1 fruit fly cellular context compared by ENCODE assay signal in the genomic region with DNA sequence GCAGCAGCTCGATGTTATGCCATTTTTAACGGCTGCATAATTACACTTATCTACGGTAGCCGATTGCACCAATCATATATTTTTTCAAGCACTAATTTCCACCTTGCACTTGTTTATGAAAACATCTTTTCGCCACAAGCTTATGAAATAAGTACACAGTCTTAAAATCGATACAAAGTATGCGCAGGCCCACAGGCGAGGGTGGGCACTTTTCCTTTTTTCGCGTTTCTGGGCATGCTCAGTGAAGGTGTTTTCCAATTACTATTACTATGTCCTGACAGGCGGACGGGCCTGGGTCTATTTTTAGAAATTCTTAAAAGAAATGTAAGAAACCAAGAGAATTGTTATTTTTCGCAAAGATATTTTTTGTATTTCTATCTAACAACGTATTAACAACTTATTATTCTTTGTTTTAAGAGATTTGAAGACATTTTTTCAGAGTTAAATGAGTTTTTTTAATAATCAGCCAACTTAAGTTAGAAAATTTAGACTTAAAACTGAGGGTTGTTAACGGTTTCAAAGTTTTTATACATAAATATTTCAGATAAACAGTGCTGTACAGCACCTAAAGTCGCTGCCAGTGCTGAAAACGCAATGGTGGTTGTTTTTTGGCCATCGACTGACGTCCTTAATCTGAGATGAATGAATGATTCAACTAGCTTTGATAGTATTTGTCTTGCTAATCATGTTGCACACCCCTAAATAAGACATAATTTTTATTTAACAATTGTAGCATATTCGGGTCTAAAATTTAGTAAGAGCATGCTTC.
A peak's percentile ranks its signal among the peaks of the same experiment; 100 is the strongest.
TF ChIP-seq lines count a peak whose summit lies in the region.

A gene (minus strand): TSS at position 343 of the 769 bp plus-strand sequence.

TF ChIP-seq in whole organism, embryonic, 481 proteins besides CTCF, POLR2A, EP300 and RAD21 (continued from another document):
- peak; percentile 79 for TF ChIP-seq Med (GFP tag; lab: Kevin White, UChicago)
- TF ChIP-seq stwl (tag; optimal IDR thresholded peaks at IDR 0.05; lab: Kevin White, UChicago) = peak; percentile 98
- TF ChIP-seq CG15514 (GFP tag; optimal IDR thresholded peaks at IDR 0.05; lab: Kevin White, UChicago) = peak; percentile 8
- TF ChIP-seq bbx (GFP tag; IDR thresholded peaks at IDR 0.05; lab: Robert Waterston, UW; ENCODE audit: partially characterized antibody) = peak; percentile 29
- TF ChIP-seq lilli (GFP tag; optimal IDR thresholded peaks at IDR 0.05; lab: Kevin White, UChicago) = peak; percentile 24
- TF ChIP-seq prd (optimal IDR thresholded peaks at IDR 0.05; lab: Kevin White, UChicago) = no peak
- no peak for TF ChIP-seq prd (GFP tag; IDR thresholded peaks at IDR 0.05; lab: Robert Waterston, UW)
- TF ChIP-seq Bteb2 (GFP tag; optimal IDR thresholded peaks at IDR 0.05; lab: Kevin White, UChicago) = peak; percentile 1
- no peak for TF ChIP-seq unpg (GFP tag; optimal IDR thresholded peaks at IDR 0.05; lab: Kevin White, UChicago)
- peak; percentile 3 for TF ChIP-seq CG13624 (GFP tag; optimal IDR thresholded peaks at IDR 0.05; lab: Kevin White, UChicago)
- TF ChIP-seq tin (GFP tag; optimal IDR thresholded peaks at IDR 0.05; lab: Kevin White, UChicago) = no peak
- no peak for TF ChIP-seq tx (GFP tag; optimal IDR thresholded peaks at IDR 0.05; lab: Kevin White, UChicago)
- TF ChIP-seq trem (tag; optimal IDR thresholded peaks at IDR 0.05; lab: Kevin White, UChicago) = peak; percentile 31
- TF ChIP-seq seq (GFP tag; IDR thresholded peaks at IDR 0.05; lab: Robert Waterston, UW) = peak; percentile 85
- no peak for TF ChIP-seq Dip2 (GFP tag; IDR thresholded peaks at IDR 0.05; lab: Robert Waterston, UW)
- TF ChIP-seq CG2116 (GFP tag; optimal IDR thresholded peaks at IDR 0.05; lab: Kevin White, UChicago) = peak; percentile 18
- peak; percentile 92 for TF ChIP-seq CG10267 (tag; optimal IDR thresholded peaks at IDR 0.05; lab: Kevin White, UChicago)
- no peak for TF ChIP-seq Deaf1 (tag; optimal IDR thresholded peaks at IDR 0.05; lab: Kevin White, UChicago)
- peak; percentile 26 for TF ChIP-seq CG15601 (tag; optimal IDR thresholded peaks at IDR 0.05; lab: Kevin White, UChicago)
- TF ChIP-seq CG7271 (tag; optimal IDR thresholded peaks at IDR 0.05; lab: Kevin White, UChicago) = no peak
- TF ChIP-seq CHES-1-like (GFP tag; optimal IDR thresholded peaks at IDR 0.05; lab: Kevin White, UChicago) = peak; percentile 21
- peak; percentile 8 for TF ChIP-seq MESR4 (GFP tag; optimal IDR thresholded peaks at IDR 0.05; lab: Kevin White, UChicago)
- peak; percentile 5 for TF ChIP-seq CG14710 (tag; optimal IDR thresholded peaks at IDR 0.05; lab: Kevin White, UChicago)
- peak; percentile 85 for TF ChIP-seq sens (GFP tag; lab: Kevin White, UChicago)
- no peak for TF ChIP-seq chm (GFP tag; IDR thresholded peaks at IDR 0.05; lab: Robert Waterston, UW)
- TF ChIP-seq CG12299 (tag; optimal IDR thresholded peaks at IDR 0.05; lab: Kevin White, UChicago) = no peak
- TF ChIP-seq CG15269 (tag; optimal IDR thresholded peaks at IDR 0.05; lab: Kevin White, UChicago) = no peak
- peak; percentile 22; the same call in 1 of the 2 replicates for TF ChIP-seq CG13287 (GFP tag; IDR thresholded peaks at IDR 0.05; lab: Robert Waterston, UW; ENCODE audit: partially characterized antibody)
- peak; percentile 95 for TF ChIP-seq ewg (GFP tag; optimal IDR thresholded peaks at IDR 0.05; lab: Kevin White, UChicago)
- no peak for TF ChIP-seq Dfd (GFP tag; optimal IDR thresholded peaks at IDR 0.05; lab: Kevin White, UChicago)
- no peak for TF ChIP-seq Sox100B (GFP tag; optimal IDR thresholded peaks at IDR 0.05; lab: Kevin White, UChicago)
- TF ChIP-seq CG17385 (GFP tag; optimal IDR thresholded peaks at IDR 0.05; lab: Kevin White, UChicago) = no peak
- TF ChIP-seq Hr51 (GFP tag; optimal IDR thresholded peaks at IDR 0.05; lab: Kevin White, UChicago) = no peak
- TF ChIP-seq HLH54F (GFP tag; optimal IDR thresholded peaks at IDR 0.05; lab: Kevin White, UChicago) = no peak
- no peak for TF ChIP-seq cwo (GFP tag; optimal IDR thresholded peaks at IDR 0.05; lab: Kevin White, UChicago)
- TF ChIP-seq vnd (GFP tag; IDR thresholded peaks at IDR 0.05; lab: Robert Waterston, UW; ENCODE audit: partially characterized antibody) = no peak
- TF ChIP-seq CG33213 (GFP tag; optimal IDR thresholded peaks at IDR 0.05; lab: Kevin White, UChicago) = peak; percentile 0
- TF ChIP-seq ems (GFP tag; optimal IDR thresholded peaks at IDR 0.05; lab: Kevin White, UChicago) = peak; percentile 17
- TF ChIP-seq CG11695 (GFP tag; IDR thresholded peaks at IDR 0.05; lab: Robert Waterston, UW) = no peak
- no peak for TF ChIP-seq PHDP (tag; optimal IDR thresholded peaks at IDR 0.05; lab: Kevin White, UChicago)
- TF ChIP-seq Bgb (GFP tag; IDR thresholded peaks at IDR 0.05; lab: Robert Waterston, UW; ENCODE audit: partially characterized antibody) = no peak
